Worm (Caenorhabditis elegans) whole organism, midembryonic: Measurements from ENCODE around the gene grd-6.

Source experiments
- ref-1 ChIP-seq: fragments of 200-800 bp; sonication (Bioruptor generic); conservative IDR thresholded peaks from 2 replicates; pipeline ENCODE4 v1.3.6; 2022; ENCODE audit warnings: missing genetic modification reagents, missing genetic modification characterization, missing compliant biosample characterization
- ztf-23 ChIP-seq: fragments of 200-800 bp; sonication (Bioruptor generic); IDR thresholded peaks from 2 replicates; pipeline ENCODE4 v1.3.6; 2022; ENCODE audit warnings: missing genetic modification reagents, missing genetic modification characterization, missing compliant biosample characterization

- TF ChIP-seq ztf-23 (GFP tag; lab: Robert Waterston, UW) (no peak), ref-1 (GFP tag; lab: Robert Waterston, UW) (no peak)
Observed at ce11 chrV:9213554-9213953, 8.1 kb upstream of the grd-6 start, which contains the start of gene mdt-27.
